Fruit fly (Drosophila melanogaster): ENCODE measurements around the gene Zcchc7.

The Zcchc7 gene

dm6 chr3L:16805806-16806719 lies 39.1 kb upstream of the Zcchc7 start (continued):
- TF ChIP-seq bigmax (GFP tag; optimal IDR thresholded peaks at IDR 0.05) (peak; percentile 42), Fer1 (GFP tag; optimal IDR thresholded peaks at IDR 0.05) (peak; percentile 75), hb (GFP tag; IDR thresholded peaks at IDR 0.05; ENCODE audit: partially characterized antibody) (no peak), seq (GFP tag; IDR thresholded peaks at IDR 0.05) (no peak; the same call in 1 of the 2 replicates), otp (GFP tag; IDR thresholded peaks at IDR 0.05) (no peak), Blimp-1 (GFP tag; optimal IDR thresholded peaks at IDR 0.05) (peak; percentile 62), CG1792 (GFP tag; optimal IDR thresholded peaks at IDR 0.05) (peak; percentile 27), nerfin-2 (GFP tag; IDR thresholded peaks at IDR 0.05; ENCODE audit: partially characterized antibody) (no peak), disco-r (GFP tag; optimal IDR thresholded peaks at IDR 0.05) (peak; percentile 25), tx (GFP tag; optimal IDR thresholded peaks at IDR 0.05) (no peak), HHEX (GFP tag; optimal IDR thresholded peaks at IDR 0.05) (no peak), CG11723 (GFP tag; optimal IDR thresholded peaks at IDR 0.05) (no peak), CG8089 (GFP tag; optimal IDR thresholded peaks at IDR 0.05) (no peak), CG7786 (GFP tag; optimal IDR thresholded peaks at IDR 0.05) (peak; percentile 37), bcd (GFP tag; optimal IDR thresholded peaks at IDR 0.05) (peak; percentile 44), vnd (GFP tag; IDR thresholded peaks at IDR 0.05; ENCODE audit: partially characterized antibody) (no peak), CG6813 (GFP tag; optimal IDR thresholded peaks at IDR 0.05) (peak; percentile 20), CG3065 (GFP tag; optimal IDR thresholded peaks at IDR 0.05) (no peak), D19A (tag; optimal IDR thresholded peaks at IDR 0.05) (peak; percentile 60), Rx (GFP tag; IDR thresholded peaks at IDR 0.05) (no peak), caup (GFP tag; optimal IDR thresholded peaks at IDR 0.05; ENCODE audit: severe bottlenecking) (peak; percentile 32), slou (GFP tag; optimal IDR thresholded peaks at IDR 0.05) (no peak), Sry-δ (GFP tag; optimal IDR thresholded peaks at IDR 0.05) (no peak), Doc3 (GFP tag; IDR thresholded peaks at IDR 0.05; ENCODE audit: partially characterized antibody) (no peak), Hmr (GFP tag; optimal IDR thresholded peaks at IDR 0.05) (peak; percentile 79), pfk (GFP tag; optimal IDR thresholded peaks at IDR 0.05) (no peak), grau (tag; optimal IDR thresholded peaks at IDR 0.05) (peak; percentile 66), CG10543 (GFP tag; optimal IDR thresholded peaks at IDR 0.05) (no peak), CG14441 (GFP tag; IDR thresholded peaks at IDR 0.05) (peak; percentile 31; the same call in 1 of the 2 replicates), Hr39 (optimal IDR thresholded peaks at IDR 0.05) (no peak), CG6765 (GFP tag; optimal IDR thresholded peaks at IDR 0.05) (no peak), CG14965 (GFP tag; optimal IDR thresholded peaks at IDR 0.05; ENCODE audit: borderline replicate concordance) (no peak), hkb (optimal IDR thresholded peaks at IDR 0.05) (no peak), hkb (GFP tag; IDR thresholded peaks at IDR 0.05) (peak; percentile 31; the same call in 1 of the 2 replicates), CG7372 (GFP tag; IDR thresholded peaks at IDR 0.05) (no peak), zf30C (GFP tag; optimal IDR thresholded peaks at IDR 0.05) (peak; percentile 4), CG17385 (GFP tag; optimal IDR thresholded peaks at IDR 0.05) (peak; percentile 83), gem (tag; optimal IDR thresholded peaks at IDR 0.05) (peak; percentile 76), CG31388 (GFP tag; optimal IDR thresholded peaks at IDR 0.05) (no peak), salm (tag; optimal IDR thresholded peaks at IDR 0.05) (no peak), danr (GFP tag; IDR thresholded peaks at IDR 0.05) (no peak), E2f2 (GFP tag; IDR thresholded peaks at IDR 0.05) (no peak; the same call in 1 of the 2 replicates), bowl (GFP tag; IDR thresholded peaks at IDR 0.05) (no peak), CG10565 (GFP tag; optimal IDR thresholded peaks at IDR 0.05) (no peak), CG32772 (GFP tag; IDR thresholded peaks at IDR 0.05) (peak; percentile 47; the same call in 1 of the 2 replicates), CG30431 (GFP tag; optimal IDR thresholded peaks at IDR 0.05) (no peak), CG4730 (GFP tag; IDR thresholded peaks at IDR 0.05) (no peak), Deaf1 (tag; optimal IDR thresholded peaks at IDR 0.05) (peak; percentile 19), bab2 (GFP tag; optimal IDR thresholded peaks at IDR 0.05) (peak; percentile 52)

Measured in whole organism, embryonic.